Worm (Caenorhabditis elegans) whole organism, L3 larva: ENCODE results near the gene cutl-9.

Experiments
- skn-1 ChIP-seq: fragments of 150-350 bp; optimal IDR thresholded peaks from 2 replicates; lab custom pipeline; 2014; ENCODE audit warnings: missing biosample characterization, missing genetic modification characterization
- unc-39 ChIP-seq: sonication (generic microtip); optimal IDR thresholded peaks from 4 replicates; lab custom pipeline; 2017; ENCODE audit warnings: missing biosample characterization, missing genetic modification characterization
- zag-1 ChIP-seq: fragments of 150-350 bp; optimal IDR thresholded peaks from 2 replicates; lab custom pipeline; 2014; ENCODE audit warnings: missing biosample characterization, missing genetic modification characterization

DNA sequence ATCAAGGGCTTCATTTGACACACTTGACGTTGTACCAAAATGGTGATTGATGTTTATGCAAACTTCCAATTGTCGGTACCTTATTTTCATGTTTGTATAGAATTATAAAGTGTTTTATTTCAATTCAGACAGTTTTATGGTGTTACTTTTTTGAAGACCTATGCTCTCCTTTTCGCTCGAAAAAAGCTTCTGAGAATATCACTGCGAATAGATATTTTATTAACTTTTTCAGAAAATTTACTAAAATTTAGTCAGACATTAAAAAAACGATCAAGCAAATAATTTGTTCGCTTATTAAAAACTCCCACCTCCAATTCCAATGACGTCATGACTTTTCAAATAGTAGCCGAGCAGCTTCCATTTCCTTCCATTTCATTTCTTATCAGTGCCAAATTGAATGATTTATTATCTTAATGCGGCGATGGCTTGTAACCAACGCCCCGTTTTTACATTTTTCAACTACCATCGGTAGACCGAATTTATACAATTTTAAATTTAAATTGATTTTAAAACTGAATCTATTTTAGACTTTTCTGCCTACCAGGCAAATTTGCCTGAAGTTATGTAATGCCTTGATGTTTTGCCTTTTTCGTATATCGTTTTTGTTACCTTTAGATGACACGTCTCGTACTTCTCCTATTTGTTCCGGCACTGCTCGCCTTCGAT is 25.0 kb downstream of the cutl-9 start, which contains the start of gene M28.10:
- TF ChIP-seq unc-39 (no peak), skn-1 (tag; lab: Kevin White, UChicago) (no peak), zag-1 (tag; lab: Kevin White, UChicago) (no peak)
